Worm (Caenorhabditis elegans): ENCODE results near the gene K02H11.9.
A peak's percentile ranks its signal among the peaks of the same experiment; 100 is the strongest.

The K02H11.9 gene

DNA sequence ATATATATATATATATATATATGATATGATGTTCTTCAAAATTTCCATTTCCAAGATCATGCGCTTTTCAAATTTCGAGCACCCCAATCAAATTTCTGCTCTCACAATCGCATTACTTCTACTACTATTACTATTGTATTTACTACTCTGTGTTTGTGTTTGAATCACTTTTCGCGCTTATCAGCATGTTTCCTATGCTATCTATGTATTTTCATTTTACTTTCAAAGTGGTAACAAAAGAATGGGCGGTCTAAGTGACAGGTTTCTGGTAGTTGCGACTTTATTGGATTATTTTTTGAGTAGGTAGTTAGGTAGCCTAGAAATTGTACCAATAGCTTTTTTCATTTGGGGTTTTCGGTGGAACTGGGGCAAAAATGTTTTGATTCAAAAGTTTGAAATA, 21.2 kb upstream of the K02H11.9 start:
- TF ChIP-seq unc-120 (tag; optimal IDR thresholded peaks at IDR 0.05; ENCODE audit: poor library complexity, severe bottlenecking) (no peak), nhr-28 (tag; optimal IDR thresholded peaks at IDR 0.05) (no peak), mab-5 (tag; optimal IDR thresholded peaks at IDR 0.05) (no peak), unc-39 (tag; optimal IDR thresholded peaks at IDR 0.05) (no peak), mls-2 (tag; optimal IDR thresholded peaks at IDR 0.05) (no peak), lin-32 (GFP tag; optimal IDR thresholded peaks at IDR 0.05) (no peak), ham-2 (GFP tag; optimal IDR thresholded peaks at IDR 0.05) (no peak), nhr-12 (tag; optimal IDR thresholded peaks at IDR 0.05) (no peak), M03D4.4 (tag; optimal IDR thresholded peaks at IDR 0.05) (no peak), ces-1 (GFP tag; optimal IDR thresholded peaks at IDR 0.05) (no peak), tbx-8 (GFP tag; optimal IDR thresholded peaks at IDR 0.05) (no peak), drap-1 (GFP tag; optimal IDR thresholded peaks at IDR 0.05) (no peak), snpc-4 (tag; optimal IDR thresholded peaks at IDR 0.05) (no peak), lin-13 (tag; optimal IDR thresholded peaks at IDR 0.05) (no peak), flh-1 (GFP tag; optimal IDR thresholded peaks at IDR 0.05) (no peak), blmp-1 (tag; optimal IDR thresholded peaks at IDR 0.05) (no peak), zip-8 (tag; optimal IDR thresholded peaks at IDR 0.05) (no peak)

- TF ChIP-seq zip-8 (tag; optimal IDR thresholded peaks at IDR 0.05) (peak; percentile 93), nhr-12 (tag; optimal IDR thresholded peaks at IDR 0.05) (no peak), unc-39 (tag; optimal IDR thresholded peaks at IDR 0.05) (no peak)
Measured at ce11 chrV:1555072-1555471, 18.2 kb upstream of the K02H11.9 start.

ce11 chrV:1553004-1553403, 16.1 kb upstream of the K02H11.9 start, which contains the start of gene srsx-8:
Gene srsx-8 (minus strand): TSS chrV:1553104.
- no peak for TF ChIP-seq ces-1 (GFP tag; optimal IDR thresholded peaks at IDR 0.05)
- no peak for TF ChIP-seq nhr-237 (tag; optimal IDR thresholded peaks at IDR 0.05)
- TF ChIP-seq unc-62 (GFP tag; optimal IDR thresholded peaks at IDR 0.05) = no peak
- TF ChIP-seq mls-2 (tag; optimal IDR thresholded peaks at IDR 0.05) = no peak
- no peak for TF ChIP-seq elt-1 (tag; optimal IDR thresholded peaks at IDR 0.05; ENCODE audit: borderline replicate concordance, insufficient read depth)
- no peak for TF ChIP-seq unc-39 (tag; optimal IDR thresholded peaks at IDR 0.05)
- no peak for TF ChIP-seq nhr-2 (tag; optimal IDR thresholded peaks at IDR 0.05)
- no peak for TF ChIP-seq blmp-1 (tag; optimal IDR thresholded peaks at IDR 0.05)
- TF ChIP-seq flh-1 (GFP tag; optimal IDR thresholded peaks at IDR 0.05) = no peak
- no peak for TF ChIP-seq hlh-1 (tag; optimal IDR thresholded peaks at IDR 0.05)
- no peak for TF ChIP-seq drap-1 (GFP tag; optimal IDR thresholded peaks at IDR 0.05)
- no peak for TF ChIP-seq ztf-11 (tag; optimal IDR thresholded peaks at IDR 0.05)
- TF ChIP-seq ham-2 (GFP tag; optimal IDR thresholded peaks at IDR 0.05) = no peak
- TF ChIP-seq lin-32 (GFP tag; optimal IDR thresholded peaks at IDR 0.05) = no peak
- no peak for TF ChIP-seq zip-8 (tag; optimal IDR thresholded peaks at IDR 0.05)
- TF ChIP-seq unc-120 (tag; optimal IDR thresholded peaks at IDR 0.05; ENCODE audit: poor library complexity, severe bottlenecking) = no peak

DNA sequence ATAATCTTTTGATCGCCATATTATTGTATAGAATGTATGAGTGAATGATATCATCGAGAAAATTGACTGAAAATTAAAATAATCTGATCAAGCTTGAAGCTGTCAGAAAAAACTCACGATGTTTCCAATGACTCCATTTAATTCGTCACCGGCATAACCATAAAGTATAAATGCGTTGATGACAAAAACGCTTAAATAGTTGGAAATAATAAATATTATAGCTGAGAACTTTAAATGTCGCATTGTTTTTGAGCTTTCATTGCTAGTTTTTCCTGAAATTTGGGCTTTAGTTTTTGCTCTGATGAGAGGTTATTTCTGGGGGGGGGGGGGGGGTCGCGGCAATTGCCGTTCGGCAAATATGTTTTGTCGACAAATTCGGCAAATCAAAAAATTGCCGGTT, 14.3 kb upstream of the K02H11.9 start:
- TF ChIP-seq elt-1 (tag; optimal IDR thresholded peaks at IDR 0.05; ENCODE audit: borderline replicate concordance, insufficient read depth) (no peak), nhr-237 (tag; optimal IDR thresholded peaks at IDR 0.05) (no peak), nhr-76 (tag; optimal IDR thresholded peaks at IDR 0.05) (no peak), mep-1 (tag; optimal IDR thresholded peaks at IDR 0.05) (no peak), mab-5 (tag; optimal IDR thresholded peaks at IDR 0.05) (no peak), ham-2 (GFP tag; optimal IDR thresholded peaks at IDR 0.05) (no peak), tbx-8 (GFP tag; optimal IDR thresholded peaks at IDR 0.05) (no peak), ztf-11 (tag; optimal IDR thresholded peaks at IDR 0.05) (no peak), nhr-28 (tag; optimal IDR thresholded peaks at IDR 0.05) (no peak), flh-1 (GFP tag; optimal IDR thresholded peaks at IDR 0.05) (no peak), pha-4 (tag; optimal IDR thresholded peaks at IDR 0.05) (no peak), sptf-1 (tag; optimal IDR thresholded peaks at IDR 0.05) (no peak), M03D4.4 (tag; optimal IDR thresholded peaks at IDR 0.05) (no peak), ceh-83 (GFP tag; optimal IDR thresholded peaks at IDR 0.05) (no peak), snpc-4 (tag; optimal IDR thresholded peaks at IDR 0.05) (no peak), lin-13 (tag; optimal IDR thresholded peaks at IDR 0.05) (no peak), unc-39 (tag; optimal IDR thresholded peaks at IDR 0.05) (no peak), cnd-1 (tag; optimal IDR thresholded peaks at IDR 0.05) (no peak), ces-1 (GFP tag; optimal IDR thresholded peaks at IDR 0.05) (no peak)

DNA sequence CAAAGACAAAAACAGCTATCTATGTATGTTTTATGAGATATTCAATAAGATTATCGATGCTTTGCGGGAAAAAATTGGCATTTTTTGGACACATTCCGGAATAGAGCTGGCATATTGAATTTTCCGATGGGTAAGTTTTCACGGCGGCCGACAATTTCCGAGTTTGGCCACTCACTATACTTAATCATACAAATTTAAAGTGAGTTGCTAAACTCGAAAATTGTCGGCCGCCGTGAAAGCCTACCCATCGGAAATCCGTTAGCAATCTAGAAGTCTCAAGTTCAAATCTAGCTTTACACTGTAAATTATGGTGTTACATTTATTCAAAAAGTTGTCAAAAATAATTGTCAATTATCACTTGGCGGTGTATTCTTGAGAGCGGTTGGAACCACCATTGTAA, 13.8 kb upstream of the K02H11.9 start:
- no peak for TF ChIP-seq tbx-8 (GFP tag; optimal IDR thresholded peaks at IDR 0.05)
- no peak for TF ChIP-seq flh-1 (GFP tag; optimal IDR thresholded peaks at IDR 0.05)
- no peak for TF ChIP-seq ceh-83 (GFP tag; optimal IDR thresholded peaks at IDR 0.05)
- no peak for TF ChIP-seq sptf-1 (tag; optimal IDR thresholded peaks at IDR 0.05)
- no peak for TF ChIP-seq mab-5 (tag; optimal IDR thresholded peaks at IDR 0.05)
- TF ChIP-seq unc-39 (tag; optimal IDR thresholded peaks at IDR 0.05) = no peak
- no peak for TF ChIP-seq bed-3 (GFP tag; optimal IDR thresholded peaks at IDR 0.05)
- no peak for TF ChIP-seq ces-1 (GFP tag; optimal IDR thresholded peaks at IDR 0.05)
- TF ChIP-seq elt-3 (tag; optimal IDR thresholded peaks at IDR 0.05) = no peak
- TF ChIP-seq nhr-76 (tag; optimal IDR thresholded peaks at IDR 0.05) = no peak
- TF ChIP-seq ztf-11 (tag; optimal IDR thresholded peaks at IDR 0.05) = no peak

All from whole organism, mixed stage, embryonic.